Worm (Caenorhabditis elegans): ENCODE data around the gene dpl-1.

The dpl-1 gene

DNA sequence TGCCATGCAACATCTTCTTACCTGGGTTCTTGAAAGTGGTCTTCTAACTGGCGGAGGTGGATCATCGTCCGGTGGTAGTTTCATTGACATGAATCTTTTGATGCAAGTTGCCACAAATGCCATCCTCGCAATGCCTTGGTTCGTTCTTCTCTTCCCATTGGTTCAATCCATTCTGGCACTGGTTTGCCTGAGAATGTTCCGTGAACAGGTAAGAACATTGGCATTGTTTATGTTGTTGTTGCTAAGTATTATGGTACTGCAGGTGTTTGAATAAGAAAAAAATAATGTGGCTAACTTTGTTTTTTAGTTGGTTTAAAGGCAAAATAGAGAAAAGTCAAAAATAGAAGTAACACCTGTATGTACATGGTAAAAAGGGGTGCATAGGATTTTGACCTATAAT, 25.9 kb upstream of the dpl-1 start:
- TF ChIP-seq lin-40 (tag; optimal IDR thresholded peaks at IDR 0.05) (no peak), ztf-26 (tag; optimal IDR thresholded peaks at IDR 0.05) (no peak), nhr-179 (tag; optimal IDR thresholded peaks at IDR 0.05) (no peak), ztf-22 (GFP tag; optimal IDR thresholded peaks at IDR 0.05) (no peak), unc-130 (GFP tag; optimal IDR thresholded peaks at IDR 0.05) (no peak), madf-6 (GFP tag; IDR thresholded peaks at IDR 0.05) (no peak)

DNA sequence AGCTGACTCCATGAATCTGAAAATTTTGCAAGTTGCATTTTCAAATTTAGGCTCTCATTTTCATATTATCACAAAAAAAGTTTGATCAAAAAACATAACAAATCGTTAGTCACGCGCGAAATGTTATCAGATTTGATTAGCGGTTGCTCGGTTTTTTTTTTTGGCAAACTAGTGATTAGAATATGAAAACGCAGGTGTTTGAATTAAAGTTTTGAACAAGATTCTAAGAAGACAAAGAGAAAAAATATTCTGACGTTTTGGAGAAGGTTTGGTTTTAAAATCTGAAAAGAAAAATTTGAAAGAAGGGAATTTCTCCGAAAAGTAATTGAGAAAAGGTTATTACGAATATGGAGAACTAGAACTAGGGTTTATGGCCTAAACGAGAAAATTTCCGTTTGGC, 25.3 kb upstream of the dpl-1 start:
- TF ChIP-seq madf-3 (GFP tag; IDR thresholded peaks at IDR 0.05) (no peak), tbx-9 (tag; optimal IDR thresholded peaks at IDR 0.05; ENCODE audit: borderline replicate concordance) (no peak), unc-62 (GFP tag; optimal IDR thresholded peaks at IDR 0.05) (no peak), snpc-1.1 (tag; optimal IDR thresholded peaks at IDR 0.05; ENCODE audit: insufficient read depth) (no peak), Y67H2A.10 (GFP tag; conservative IDR thresholded peaks at IDR 0.05) (no peak), nhr-90 (tag; optimal IDR thresholded peaks at IDR 0.05) (no peak), mel-28 (tag; optimal IDR thresholded peaks at IDR 0.05; ENCODE audit: borderline replicate concordance) (no peak), K12H6.12 (tag; optimal IDR thresholded peaks at IDR 0.05) (no peak), nhr-80 (tag; optimal IDR thresholded peaks at IDR 0.05) (no peak), F33H1.4 (GFP tag; IDR thresholded peaks at IDR 0.05) (no peak), bed-2 (GFP tag; IDR thresholded peaks at IDR 0.05) (no peak), ztf-22 (GFP tag; optimal IDR thresholded peaks at IDR 0.05) (no peak), F49E8.2 (tag; optimal IDR thresholded peaks at IDR 0.05; ENCODE audit: insufficient read depth) (no peak), hmg-1.2 (GFP tag; IDR thresholded peaks at IDR 0.05) (no peak), madf-8 (GFP tag; conservative IDR thresholded peaks at IDR 0.05) (no peak), T07F8.4 (tag; optimal IDR thresholded peaks at IDR 0.05) (no peak), ceh-100 (GFP tag; IDR thresholded peaks at IDR 0.05) (no peak)

DNA sequence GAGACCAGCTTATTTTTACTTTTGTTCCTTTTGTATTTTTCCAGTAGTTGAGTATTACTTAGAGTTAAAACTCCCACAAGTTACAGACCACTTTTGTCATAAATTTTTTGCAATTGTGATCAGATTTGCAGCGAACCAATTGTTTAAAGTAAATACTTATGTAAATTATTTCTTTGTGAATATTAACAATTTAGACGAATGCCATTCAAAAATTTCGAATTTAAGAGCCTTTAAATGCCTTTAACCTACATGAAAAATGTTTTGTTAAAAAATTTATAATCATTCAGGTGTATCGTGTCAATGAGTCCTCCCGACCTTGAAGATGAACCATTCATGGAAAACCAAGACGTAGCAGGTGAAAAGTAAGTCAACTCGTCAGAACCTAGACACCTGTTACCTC, 23.7 kb upstream of the dpl-1 start, which contains the start of gene W07A12.4:
W07A12.4 (plus strand) TSS at position 301 of the 400 bp plus-strand sequence.
- no peak for TF ChIP-seq snpc-1.1 (tag; optimal IDR thresholded peaks at IDR 0.05; ENCODE audit: insufficient read depth)
- TF ChIP-seq let-526 (GFP tag; IDR thresholded peaks at IDR 0.05): no peak
- TF ChIP-seq attf-5 (GFP tag; optimal IDR thresholded peaks at IDR 0.05): no peak
- TF ChIP-seq cebp-1 (GFP tag; IDR thresholded peaks at IDR 0.05): no peak
- no peak for TF ChIP-seq cebp-1 (tag; optimal IDR thresholded peaks at IDR 0.05)
- TF ChIP-seq egl-44 (GFP tag; IDR thresholded peaks at IDR 0.05): no peak
- TF ChIP-seq unc-62 (GFP tag; optimal IDR thresholded peaks at IDR 0.05): no peak
- no peak for TF ChIP-seq repo-1 (tag; optimal IDR thresholded peaks at IDR 0.05)
- TF ChIP-seq B0035.1 (tag; optimal IDR thresholded peaks at IDR 0.05): no peak
- no peak for TF ChIP-seq egrh-3 (GFP tag; IDR thresholded peaks at IDR 0.05)
- TF ChIP-seq athp-1 (tag; optimal IDR thresholded peaks at IDR 0.05): no peak
- TF ChIP-seq Y56A3A.18 (GFP tag; IDR thresholded peaks at IDR 0.05): no peak
- no peak for TF ChIP-seq dpff-1 (tag; optimal IDR thresholded peaks at IDR 0.05)
- TF ChIP-seq ceh-100 (GFP tag; IDR thresholded peaks at IDR 0.05): no peak
- no peak for TF ChIP-seq rpc-1 (optimal IDR thresholded peaks at IDR 0.05)
- no peak for TF ChIP-seq rpc-1 (tag; optimal IDR thresholded peaks at IDR 0.05)
- no peak for TF ChIP-seq ztf-18 (tag; optimal IDR thresholded peaks at IDR 0.05)
- no peak for TF ChIP-seq ztf-28 (GFP tag; IDR thresholded peaks at IDR 0.05)
- TF ChIP-seq ekl-4 (GFP tag; IDR thresholded peaks at IDR 0.05): no peak

Data from whole organism, young adult.